Worm (Caenorhabditis elegans) whole organism, L4 larva: Measurements from ENCODE around the gene cpi-2.
"Not testable (repeated sequence)": the region's sequence is repeated elsewhere in the genome, so short reads cannot be mapped to it uniquely, and the experiment has no call there.

Source experiments
- arid-1 ChIP-seq: fragments of 200-800 bp; sonication (Bioruptor generic); conservative IDR thresholded peaks from 2 replicates; pipeline ENCODE4 v1.3.6; 2022; ENCODE audit warnings: missing genetic modification reagents, missing genetic modification characterization, missing compliant biosample characterization
- fos-1 ChIP-seq: fragments of 150-350 bp; optimal IDR thresholded peaks from 2 replicates; lab custom pipeline; 2014; ENCODE audit warnings: missing biosample characterization, missing genetic modification characterization
- jun-1 ChIP-seq: fragments of 150-350 bp; optimal IDR thresholded peaks from 2 replicates; lab custom pipeline; 2014; ENCODE audit warnings: missing biosample characterization, missing genetic modification reagents, missing genetic modification characterization
- nhr-10 ChIP-seq: fragments of 150-350 bp; optimal IDR thresholded peaks from 2 replicates; lab custom pipeline; 2014; ENCODE audit warnings: missing biosample characterization, missing genetic modification characterization
- nhr-237 ChIP-seq: sonication (generic microtip); optimal IDR thresholded peaks from 2 replicates; lab custom pipeline; 2017; ENCODE audit warnings: missing biosample characterization, missing genetic modification characterization
- nhr-76 ChIP-seq: fragments of 150-350 bp; optimal IDR thresholded peaks from 2 replicates; lab custom pipeline; 2014; ENCODE audit warnings: missing biosample characterization, missing genetic modification characterization
- nhr-77 ChIP-seq: fragments of 150-350 bp; optimal IDR thresholded peaks from 2 replicates; lab custom pipeline; 2014; ENCODE audit warnings: missing biosample characterization, missing genetic modification characterization
- unc-39 ChIP-seq: sonication (generic microtip); optimal IDR thresholded peaks from 2 replicates; lab custom pipeline; 2017; ENCODE audit warnings: missing biosample characterization, missing genetic modification characterization

DNA sequence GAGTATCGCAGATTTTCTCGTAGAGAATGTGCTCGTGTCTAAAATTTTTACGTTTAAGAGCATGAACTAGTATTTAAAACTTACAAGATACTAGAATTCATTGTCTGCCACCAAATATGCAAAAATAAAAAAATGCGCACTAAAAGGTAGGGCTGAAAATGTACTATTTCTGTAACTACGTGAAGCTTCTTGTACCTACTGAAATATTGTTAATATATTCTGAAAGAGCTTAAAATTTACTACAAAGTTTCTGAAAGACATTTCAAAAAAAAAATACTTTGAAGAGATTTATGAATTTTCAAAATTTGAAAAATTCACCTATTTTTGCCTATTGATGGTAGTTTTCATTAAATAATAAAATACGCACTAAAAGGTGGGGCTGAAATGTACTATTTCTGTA lies 26.1 kb downstream of the cpi-2 start, which contains the start of gene fbxa-214:
- TF ChIP-seq arid-1 (GFP tag; lab: Robert Waterston, UW); fos-1 (tag; lab: Kevin White, UChicago); unc-39; nhr-237; nhr-76; nhr-10 (tag; lab: Kevin White, UChicago); jun-1 (tag; lab: Kevin White, UChicago); nhr-77 (tag; lab: Kevin White, UChicago): not testable (repeated sequence)
